Fruit fly (Drosophila melanogaster): ENCODE results near the gene CG3223.

The CG3223 gene

DNA sequence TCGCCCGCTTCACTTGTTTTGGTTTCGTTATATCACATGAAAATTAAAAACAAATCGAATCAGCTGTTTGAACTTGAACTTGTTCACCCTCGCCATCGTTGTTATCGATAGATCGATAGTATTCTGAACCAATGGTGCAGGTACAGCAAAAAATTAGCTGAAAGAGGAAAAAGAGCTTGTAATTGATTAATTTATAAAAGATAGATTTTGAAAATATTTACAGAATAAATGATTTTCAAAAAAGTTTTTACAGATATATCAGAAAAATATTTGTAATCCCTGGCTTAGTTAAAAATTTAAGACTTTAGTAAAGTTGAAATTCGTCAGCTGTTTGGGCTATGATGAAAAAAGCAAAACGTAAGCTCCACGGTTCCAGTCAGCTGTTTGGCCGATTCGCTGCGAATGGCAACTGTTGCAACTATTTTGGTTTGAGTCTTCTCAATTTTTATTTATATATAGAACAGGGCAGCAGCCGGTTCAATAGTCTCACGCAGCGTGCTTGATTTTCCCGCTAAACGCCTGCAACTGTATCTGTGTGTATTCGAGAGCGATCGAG lies 23.8 kb downstream of the CG3223 start, which contains the start of the genes CG11035 and unc-45 (continued):
- TF ChIP-seq gcm (GFP tag; optimal IDR thresholded peaks at IDR 0.05) (no peak), CG6654 (GFP tag; optimal IDR thresholded peaks at IDR 0.05) (no peak), CG31441 (GFP tag; IDR thresholded peaks at IDR 0.05) (peak; percentile 60), CG12659 (GFP tag; optimal IDR thresholded peaks at IDR 0.05) (peak; percentile 63), Scr (GFP tag; IDR thresholded peaks at IDR 0.05; ENCODE audit: partially characterized antibody) (peak; percentile 81), CG34376 (GFP tag; optimal IDR thresholded peaks at IDR 0.05) (peak; percentile 20), CG7556 (GFP tag; optimal IDR thresholded peaks at IDR 0.05) (peak; percentile 7), CG17361 (GFP tag; IDR thresholded peaks at IDR 0.05) (peak; percentile 66), so (GFP tag; IDR thresholded peaks at IDR 0.05) (no peak), B-H2 (GFP tag; optimal IDR thresholded peaks at IDR 0.05) (no peak), gsb (GFP tag; IDR thresholded peaks at IDR 0.05) (no peak), az2 (GFP tag; optimal IDR thresholded peaks at IDR 0.05) (peak; percentile 12), BEAF-32 (GFP tag; optimal IDR thresholded peaks at IDR 0.05) (peak; percentile 86), slou (GFP tag; optimal IDR thresholded peaks at IDR 0.05) (no peak), CG8944 (GFP tag; optimal IDR thresholded peaks at IDR 0.05) (no peak), CG13775 (GFP tag; optimal IDR thresholded peaks at IDR 0.05) (peak; percentile 40), CG13624 (GFP tag; optimal IDR thresholded peaks at IDR 0.05) (peak; percentile 36), CG10147 (GFP tag; optimal IDR thresholded peaks at IDR 0.05) (peak; percentile 51), Fer3 (tag; optimal IDR thresholded peaks at IDR 0.05) (no peak), Chrac-16 (GFP tag; optimal IDR thresholded peaks at IDR 0.05) (peak; percentile 33), sug (tag; optimal IDR thresholded peaks at IDR 0.05) (peak; percentile 62), slbo (GFP tag; IDR thresholded peaks at IDR 0.05) (no peak; the same call in 1 of the 2 replicates), CG15696 (tag; optimal IDR thresholded peaks at IDR 0.05) (peak; percentile 36), pum (GFP tag; optimal IDR thresholded peaks at IDR 0.05) (peak; percentile 50), CG2202 (tag; optimal IDR thresholded peaks at IDR 0.05) (no peak), hbn (GFP tag; IDR thresholded peaks at IDR 0.05; ENCODE audit: partially characterized antibody) (peak; percentile 71), Sry-δ (GFP tag; optimal IDR thresholded peaks at IDR 0.05) (peak; percentile 61), Dek (tag; optimal IDR thresholded peaks at IDR 0.05) (peak; percentile 22), crc (GFP tag; optimal IDR thresholded peaks at IDR 0.05) (peak; percentile 16), CG18476 (GFP tag; optimal IDR thresholded peaks at IDR 0.05) (peak; percentile 15)

- peak; percentile 6 for TF ChIP-seq ind (GFP tag; optimal IDR thresholded peaks at IDR 0.05)
- no peak for TF ChIP-seq CG4820 (GFP tag; optimal IDR thresholded peaks at IDR 0.05)
- no peak for TF ChIP-seq CG34422 (GFP tag; IDR thresholded peaks at IDR 0.05)
- TF ChIP-seq CG32772 (GFP tag; IDR thresholded peaks at IDR 0.05): peak; percentile 50
- TF ChIP-seq ttk (GFP tag; IDR thresholded peaks at IDR 0.05): 0 out of 2 replicates have a peak, but pooled peaks have one; percentile 30
- no peak for TF ChIP-seq CG42726 (GFP tag; IDR thresholded peaks at IDR 0.05; ENCODE audit: partially characterized antibody)
- peak; percentile 7; the same call in 1 of the 2 replicates for TF ChIP-seq E2f1 (GFP tag; IDR thresholded peaks at IDR 0.05)
- no peak for TF ChIP-seq peb (GFP tag; IDR thresholded peaks at IDR 0.05)
- TF ChIP-seq CG17385 (GFP tag; optimal IDR thresholded peaks at IDR 0.05): no peak
- no peak for TF ChIP-seq Taf1 (GFP tag; IDR thresholded peaks at IDR 0.05)
- 0 out of 2 replicates have a peak, but pooled peaks have one; percentile 27 for TF ChIP-seq ssp (GFP tag; IDR thresholded peaks at IDR 0.05)
- peak; percentile 36; the same call in 1 of the 2 replicates for TF ChIP-seq Rx (GFP tag; IDR thresholded peaks at IDR 0.05)
- peak; percentile 43 for TF ChIP-seq ara (GFP tag; IDR thresholded peaks at IDR 0.05)
- no peak for TF ChIP-seq CG14050 (GFP tag; IDR thresholded peaks at IDR 0.05)
- peak; percentile 57 for TF ChIP-seq CG2712 (tag; optimal IDR thresholded peaks at IDR 0.05)
- peak; percentile 77 for TF ChIP-seq Blimp-1 (GFP tag; optimal IDR thresholded peaks at IDR 0.05)
- TF ChIP-seq dm (GFP tag; optimal IDR thresholded peaks at IDR 0.05): no peak
- TF ChIP-seq H2.0 (GFP tag; IDR thresholded peaks at IDR 0.05): peak; percentile 12; the same call in 1 of the 2 replicates
- TF ChIP-seq CG17829 (tag; optimal IDR thresholded peaks at IDR 0.05): peak; percentile 20
- peak; percentile 13 for TF ChIP-seq ATbp (GFP tag; optimal IDR thresholded peaks at IDR 0.05)
- peak; percentile 27; the same call in 1 of the 2 replicates for TF ChIP-seq CG17328 (GFP tag; IDR thresholded peaks at IDR 0.05)
- no peak for TF ChIP-seq fd102C (GFP tag; optimal IDR thresholded peaks at IDR 0.05)
Observed at dm6 chr3R:8037896-8038295, 28.7 kb downstream of the CG3223 start.
